Fruit fly (Drosophila melanogaster): ENCODE measurements around the gene Pxt.

Gene Pxt

dm6 chr3R:17759773-17760476 is 40.7 kb downstream of the Pxt start (continued):
- peak; percentile 40 for TF ChIP-seq CG2678 (tag; optimal IDR thresholded peaks at IDR 0.05)
- TF ChIP-seq Oaz (GFP tag; IDR thresholded peaks at IDR 0.05), result no peak
- peak; percentile 14 for TF ChIP-seq CG12769 (tag; optimal IDR thresholded peaks at IDR 0.05)
- TF ChIP-seq fd3F (GFP tag; optimal IDR thresholded peaks at IDR 0.05), result no peak
- peak; percentile 67 for TF ChIP-seq lab (GFP tag; optimal IDR thresholded peaks at IDR 0.05)
- no peak for TF ChIP-seq CG7745 (tag; optimal IDR thresholded peaks at IDR 0.05)
- TF ChIP-seq CG2129 (GFP tag; IDR thresholded peaks at IDR 0.05; ENCODE audit: partially characterized antibody), result no peak
- no peak for TF ChIP-seq Hand (GFP tag; optimal IDR thresholded peaks at IDR 0.05)
- no peak for TF ChIP-seq ham (GFP tag; IDR thresholded peaks at IDR 0.05)
- peak; percentile 18 for TF ChIP-seq caup (GFP tag; optimal IDR thresholded peaks at IDR 0.05; ENCODE audit: severe bottlenecking)
- no peak for TF ChIP-seq CG4820 (GFP tag; optimal IDR thresholded peaks at IDR 0.05)
- TF ChIP-seq Hmr (GFP tag; optimal IDR thresholded peaks at IDR 0.05), result peak; percentile 34
- TF ChIP-seq hth (optimal IDR thresholded peaks at IDR 0.05), result no peak
- TF ChIP-seq sug (tag; optimal IDR thresholded peaks at IDR 0.05), result peak; percentile 83
- no peak for TF ChIP-seq Jarid2 (GFP tag; optimal IDR thresholded peaks at IDR 0.05)
- no peak for TF ChIP-seq emc (GFP tag; optimal IDR thresholded peaks at IDR 0.05)
- TF ChIP-seq Xrp1 (GFP tag; IDR thresholded peaks at IDR 0.05), result no peak
- TF ChIP-seq schlank (tag; optimal IDR thresholded peaks at IDR 0.05), result peak; percentile 32
- no peak for TF ChIP-seq ind (GFP tag; optimal IDR thresholded peaks at IDR 0.05)
- no peak for TF ChIP-seq CG8359 (GFP tag; optimal IDR thresholded peaks at IDR 0.05; ENCODE audit: borderline replicate concordance)
- TF ChIP-seq Hr78 (GFP tag; optimal IDR thresholded peaks at IDR 0.05), result peak in 1 of 2 experiments; percentile 82
- no peak for TF ChIP-seq CG3726 (GFP tag; IDR thresholded peaks at IDR 0.05)
- no peak for TF ChIP-seq unpg (GFP tag; optimal IDR thresholded peaks at IDR 0.05)
- TF ChIP-seq Optix (GFP tag; IDR thresholded peaks at IDR 0.05), result no peak
- TF ChIP-seq CG18599 (GFP tag; optimal IDR thresholded peaks at IDR 0.05), result peak; percentile 57
- TF ChIP-seq Deaf1 (tag; optimal IDR thresholded peaks at IDR 0.05), result no peak
- peak; percentile 18 for TF ChIP-seq MTF-1 (GFP tag; optimal IDR thresholded peaks at IDR 0.05; ENCODE audit: borderline replicate concordance)
- no peak for TF ChIP-seq CG8281 (tag; optimal IDR thresholded peaks at IDR 0.05)
- no peak for TF ChIP-seq C15 (GFP tag; IDR thresholded peaks at IDR 0.05)
- peak; percentile 63 for TF ChIP-seq crol (GFP tag; IDR thresholded peaks at IDR 0.05)
- TF ChIP-seq CG9932 (GFP tag; IDR thresholded peaks at IDR 0.05), result no peak
- no peak for TF ChIP-seq Bdp1 (GFP tag; optimal IDR thresholded peaks at IDR 0.05)
- TF ChIP-seq CG17359 (tag; optimal IDR thresholded peaks at IDR 0.05), result no peak
- TF ChIP-seq cato (GFP tag; optimal IDR thresholded peaks at IDR 0.05; ENCODE audit: borderline replicate concordance), result no peak
- no peak for TF ChIP-seq crp (GFP tag; optimal IDR thresholded peaks at IDR 0.05)
- TF ChIP-seq ken (GFP tag; IDR thresholded peaks at IDR 0.05), result no peak
- no peak for TF ChIP-seq dati (GFP tag; IDR thresholded peaks at IDR 0.05)
- TF ChIP-seq Dll (GFP tag; IDR thresholded peaks at IDR 0.05; ENCODE audit: partially characterized antibody), result no peak
- TF ChIP-seq GATAe (GFP tag; conservative IDR thresholded peaks at IDR 0.05), result peak; percentile 78
- TF ChIP-seq dysf (GFP tag; IDR thresholded peaks at IDR 0.05), result no peak
- TF ChIP-seq Med (GFP tag), result peak; percentile 57
- TF ChIP-seq grau (tag; optimal IDR thresholded peaks at IDR 0.05), result no peak
- TF ChIP-seq NFAT (GFP tag; IDR thresholded peaks at IDR 0.05), result no peak
- TF ChIP-seq zfh1 (GFP tag; IDR thresholded peaks at IDR 0.05), result no peak
- TF ChIP-seq CG13296 (GFP tag; optimal IDR thresholded peaks at IDR 0.05), result peak; percentile 14
- TF ChIP-seq Dbx (GFP tag; IDR thresholded peaks at IDR 0.05), result 0 out of 3 replicates have a peak, but pooled peaks have one; percentile 6
- TF ChIP-seq CG12071 (GFP tag; optimal IDR thresholded peaks at IDR 0.05), result peak; percentile 59
- no peak for TF ChIP-seq CG11723 (GFP tag; optimal IDR thresholded peaks at IDR 0.05)
- TF ChIP-seq Dek (tag; optimal IDR thresholded peaks at IDR 0.05), result no peak

All from whole organism, embryonic.